Worm (Caenorhabditis elegans) whole organism, L3 larva: ENCODE measurements around the gene W09D10.4.

Source experiments
- R02D3.7 ChIP-seq: fragments of 150-350 bp; optimal IDR thresholded peaks from 2 replicates; lab custom pipeline; 2014; ENCODE audit warnings: missing biosample characterization, missing genetic modification characterization
- elt-2 ChIP-seq: sonication (generic microtip); optimal IDR thresholded peaks from 2 replicates; lab custom pipeline; 2016; ENCODE audit warnings: missing genetic modification reagents, mild to moderate bottlenecking, missing genetic modification characterization, missing compliant biosample characterization
- elt-3 ChIP-seq, 3 experiments: fragments of 150-350 bp in 1 of 3; sonication (generic microtip) in 2 of 3; optimal IDR thresholded peaks; 2 replicates in 2 of 3; 4 replicates in 1 of 3; lab custom pipeline; 2014 to 2017; ENCODE audit warnings: missing biosample characterization in 3 of 3, missing genetic modification characterization in 3 of 3
- fos-1 ChIP-seq: fragments of 150-350 bp; optimal IDR thresholded peaks from 2 replicates; lab custom pipeline; 2014; ENCODE audit warnings: missing biosample characterization, missing genetic modification characterization
- jun-1 ChIP-seq: fragments of 150-350 bp; optimal IDR thresholded peaks from 2 replicates; lab custom pipeline; 2014; ENCODE audit warnings: missing biosample characterization, missing genetic modification reagents, missing genetic modification characterization
- lin-39 ChIP-seq: fragments of 150-350 bp; optimal IDR thresholded peaks from 2 replicates; lab custom pipeline; 2018; ENCODE audit warnings: missing biosample characterization, missing genetic modification reagents, missing genetic modification characterization
- nhr-23 ChIP-seq: fragments of 150-350 bp; optimal IDR thresholded peaks from 2 replicates; lab custom pipeline; 2014; ENCODE audit warnings: missing biosample characterization, missing genetic modification reagents, missing genetic modification characterization
- pha-4 ChIP-seq: fragments of 150-350 bp; optimal IDR thresholded peaks from 2 replicates; lab custom pipeline; 2014; ENCODE audit warnings: missing biosample characterization, missing genetic modification reagents, missing genetic modification characterization
- sea-2 ChIP-seq: fragments of 150-350 bp; sonication (generic microtip); optimal IDR thresholded peaks from 4 replicates; lab custom pipeline; 2014; ENCODE audit warnings: missing biosample characterization, missing genetic modification reagents, missing genetic modification characterization
- snpc-4 ChIP-seq: fragments of 150-350 bp; optimal IDR thresholded peaks from 2 replicates; lab custom pipeline; 2014; ENCODE audit warnings: missing biosample characterization, missing genetic modification characterization
- unc-39 ChIP-seq: sonication (generic microtip); optimal IDR thresholded peaks from 4 replicates; lab custom pipeline; 2017; ENCODE audit warnings: missing biosample characterization, missing genetic modification characterization
- ztf-11 ChIP-seq: fragments of 150-350 bp; optimal IDR thresholded peaks from 2 replicates; lab custom pipeline; 2014; ENCODE audit warnings: missing biosample characterization, missing genetic modification characterization

DNA sequence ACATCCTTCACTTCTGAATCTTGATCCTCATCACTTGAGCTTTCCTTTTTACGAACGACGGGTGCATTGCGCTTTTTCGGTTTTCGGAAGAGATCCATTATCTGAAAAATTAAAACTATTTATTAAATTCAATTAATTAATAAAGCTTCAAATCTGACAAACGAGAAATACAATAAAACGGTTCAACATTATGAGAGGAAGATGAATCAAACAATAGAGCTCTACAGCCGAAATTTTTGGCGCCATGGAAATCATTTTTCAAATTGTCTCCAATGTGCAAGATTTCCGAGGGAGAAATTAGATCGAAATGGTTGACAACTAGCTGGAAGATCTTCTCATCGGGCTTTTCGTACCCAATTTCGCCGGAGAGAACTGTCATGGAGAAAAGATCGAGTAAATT is 41.5 kb upstream of the W09D10.4 start, which contains the start of gene rnf-113:
- TF ChIP-seq lin-39 (no peak), pha-4 (tag; lab: Kevin White, UChicago) (no peak), nhr-23 (tag; lab: Kevin White, UChicago) (no peak), unc-39 (tag; lab: Kevin White, UChicago) (no peak), fos-1 (tag; lab: Kevin White, UChicago) (no peak), R02D3.7 (tag; lab: Kevin White, UChicago) (no peak), jun-1 (tag; lab: Kevin White, UChicago) (no peak), elt-2 (tag; lab: Kevin White, UChicago) (no peak), ztf-11 (no peak), elt-3 (tag; optimal IDR thresholded peaks at IDR 0.05; lab: Kevin White, UChicago) (no peak), snpc-4 (tag; lab: Kevin White, UChicago) (no peak), sea-2 (no peak)
